Worm (Caenorhabditis elegans): ENCODE results near the gene ifas-2.

Gene ifas-2

ce11 chrV:16888788-16889325 lies at the start of gene ifas-2, which contains the start of gene fbxa-44:
TSS of gene ifas-2 (minus strand) at chrV:16888888.
TSS of gene fbxa-44 (plus strand) at chrV:16889275.
- TF ChIP-seq nhr-28 (tag; optimal IDR thresholded peaks at IDR 0.05) (no peak), lsy-2 (tag; optimal IDR thresholded peaks at IDR 0.05) (no peak), ceh-82 (tag; optimal IDR thresholded peaks at IDR 0.05) (no peak), snpc-4 (tag; optimal IDR thresholded peaks at IDR 0.05) (no peak), fkh-8 (tag; optimal IDR thresholded peaks at IDR 0.05) (no peak), nhr-84 (tag; optimal IDR thresholded peaks at IDR 0.05) (no peak), grh-1 (GFP tag; IDR thresholded peaks at IDR 0.05) (no peak), nhr-47 (tag; optimal IDR thresholded peaks at IDR 0.05) (no peak), hlh-4 (tag; optimal IDR thresholded peaks at IDR 0.05) (no peak), pqm-1 (tag; optimal IDR thresholded peaks at IDR 0.05) (no peak), aly-2 (tag; optimal IDR thresholded peaks at IDR 0.05) (no peak), unc-62 (GFP tag; optimal IDR thresholded peaks at IDR 0.05) (no peak)

DNA sequence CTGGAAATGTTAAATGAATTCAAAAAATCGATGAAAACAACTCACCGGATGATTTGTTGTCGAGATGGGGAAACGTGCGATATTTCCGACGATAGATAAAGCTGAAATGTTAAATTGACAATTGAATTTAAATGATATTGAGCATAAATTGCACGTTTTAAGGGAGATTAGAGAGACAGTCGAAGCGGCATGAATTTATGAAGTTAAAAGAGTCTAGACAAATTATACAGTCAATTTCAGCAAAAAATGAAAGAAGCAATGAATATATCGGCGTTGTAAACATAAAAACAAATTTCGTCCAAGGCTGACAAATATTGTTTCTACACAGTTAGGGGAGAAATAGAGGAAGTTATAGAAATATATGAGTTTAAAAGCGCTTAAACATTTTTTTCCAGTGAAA lies 38.7 kb upstream of the ifas-2 start, which contains the start of gene Y102A5C.36:
Gene Y102A5C.36 (minus strand): TSS at position 101 of the 400 bp plus-strand sequence.
- TF ChIP-seq tlp-1 (tag; optimal IDR thresholded peaks at IDR 0.05) (no peak), nhr-71 (tag; optimal IDR thresholded peaks at IDR 0.05) (no peak)

DNA sequence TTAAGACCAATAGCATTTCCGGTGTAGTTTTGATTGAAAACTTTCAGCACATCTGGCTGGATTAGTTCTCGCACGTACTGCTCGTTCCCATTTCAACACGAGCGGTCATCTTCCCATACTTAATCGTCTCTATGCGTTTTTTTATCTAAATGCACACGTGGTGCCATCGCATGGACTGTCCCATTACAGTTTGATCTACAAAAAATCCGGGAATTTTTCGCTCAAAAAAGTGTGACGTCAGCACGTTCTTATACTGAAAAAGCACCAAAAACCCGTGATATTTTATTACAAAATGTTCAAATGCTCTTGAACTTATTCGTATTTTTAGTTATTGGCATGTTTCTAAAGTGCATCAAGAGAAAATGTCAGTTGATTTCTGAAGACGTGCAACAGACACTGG lies 33.3 kb upstream of the ifas-2 start, which contains the start of gene Y102A5C.4:
Gene Y102A5C.4 (plus strand): TSS at position 301 of the 400 bp plus-strand sequence.
- TF ChIP-seq lin-13 (GFP tag; optimal IDR thresholded peaks at IDR 0.05) (no peak), elt-3 (tag; optimal IDR thresholded peaks at IDR 0.05) (no peak), unc-98 (GFP tag; IDR thresholded peaks at IDR 0.05) (no peak), efl-3 (GFP tag; optimal IDR thresholded peaks at IDR 0.05) (no peak), hlh-17 (GFP tag; optimal IDR thresholded peaks at IDR 0.05; ENCODE audit: borderline replicate concordance) (no peak), mab-9 (GFP tag; IDR thresholded peaks at IDR 0.05) (no peak), efl-1 (optimal IDR thresholded peaks at IDR 0.05) (no peak), efl-1 (GFP tag; optimal IDR thresholded peaks at IDR 0.05 in 1 of 2) (no peak)

DNA sequence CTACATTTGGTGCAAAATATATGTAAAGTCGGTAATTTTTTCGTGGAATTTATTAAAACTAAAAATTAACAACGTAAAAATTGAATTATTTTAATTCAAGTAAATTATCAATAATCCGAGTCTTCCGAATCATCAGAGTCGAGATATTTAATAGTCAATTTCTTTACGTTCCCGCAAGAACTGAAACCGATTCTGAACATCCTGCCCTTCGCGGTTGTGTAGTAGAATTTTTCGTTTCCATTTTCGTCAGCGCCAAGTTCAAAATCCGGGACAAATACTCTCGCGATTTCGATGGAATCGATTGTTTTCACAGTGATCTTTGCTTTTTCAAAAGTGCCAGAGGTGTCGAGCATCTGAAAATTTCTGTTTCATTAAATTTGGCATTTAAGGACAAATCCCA lies 31.0 kb upstream of the ifas-2 start:
- TF ChIP-seq pax-3 (tag; optimal IDR thresholded peaks at IDR 0.05) (no peak), efl-1 (optimal IDR thresholded peaks at IDR 0.05) (no peak), efl-1 (GFP tag; optimal IDR thresholded peaks at IDR 0.05 in 1 of 2) (peak in 1 of 2 experiments; percentile 44)

DNA sequence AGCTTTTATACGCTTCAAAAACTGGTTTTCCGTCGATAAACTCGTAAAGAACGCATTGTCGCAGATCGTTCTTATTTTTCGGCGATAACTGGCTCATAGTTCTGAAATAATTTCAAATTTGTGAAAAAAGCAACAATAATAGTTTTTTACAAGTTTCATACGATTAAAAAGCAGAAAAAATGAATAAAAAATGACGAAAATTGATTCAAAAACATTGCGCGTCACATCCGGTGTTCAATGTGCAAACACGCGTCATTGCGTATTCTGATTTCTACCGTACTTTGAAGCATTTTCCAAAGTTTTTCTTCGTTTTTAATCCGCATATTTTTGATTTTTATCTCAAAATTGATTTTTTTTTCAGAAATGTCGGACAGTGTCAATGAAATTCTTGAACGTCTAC lies 29.7 kb upstream of the ifas-2 start, which contains the start of the genes fbxa-206 and Y102A5C.2:
Gene fbxa-206 (minus strand): TSS at position 101 of the 400 bp plus-strand sequence.
Gene Y102A5C.2 (plus strand): TSS at position 354 of the 400 bp plus-strand sequence.
- TF ChIP-seq ceh-90 (tag; optimal IDR thresholded peaks at IDR 0.05) = no peak

DNA sequence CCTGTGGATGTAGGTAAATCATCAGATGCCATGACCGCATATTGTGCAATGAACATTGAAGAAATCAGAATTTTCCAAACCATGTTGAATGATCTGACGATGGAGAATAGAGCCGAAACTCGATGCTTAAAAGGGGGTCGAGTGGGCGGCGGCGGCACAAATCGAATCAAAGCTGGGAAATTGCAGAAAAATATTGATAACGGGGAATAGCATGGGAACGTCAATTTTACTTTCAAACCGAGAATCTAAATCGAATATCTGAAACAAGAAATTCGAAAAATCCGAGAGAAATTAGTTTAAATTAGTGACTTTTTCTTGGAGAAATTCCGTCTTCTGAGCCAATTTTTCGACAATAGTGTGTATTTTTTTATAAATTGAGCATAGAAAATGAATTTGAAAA lies 27.4 kb upstream of the ifas-2 start, which contains the start of gene F09C6.10:
Gene F09C6.10 (minus strand): TSS at position 101 of the 400 bp plus-strand sequence.
- no peak for TF ChIP-seq elt-2 (tag; optimal IDR thresholded peaks at IDR 0.05)
- no peak for TF ChIP-seq fkh-10 (GFP tag; optimal IDR thresholded peaks at IDR 0.05)
- no peak for TF ChIP-seq zag-1 (tag; optimal IDR thresholded peaks at IDR 0.05)
- TF ChIP-seq mab-9 (GFP tag; IDR thresholded peaks at IDR 0.05) = no peak
- TF ChIP-seq ceh-63 (GFP tag; optimal IDR thresholded peaks at IDR 0.05) = no peak
- TF ChIP-seq mdl-1 (tag; optimal IDR thresholded peaks at IDR 0.05) = no peak
- no peak for TF ChIP-seq ztf-4 (tag; optimal IDR thresholded peaks at IDR 0.05)
- TF ChIP-seq C34B4.2 (tag; optimal IDR thresholded peaks at IDR 0.05) = no peak
- no peak for TF ChIP-seq pax-3 (tag; optimal IDR thresholded peaks at IDR 0.05)
- no peak for TF ChIP-seq nhr-47 (tag; optimal IDR thresholded peaks at IDR 0.05)
- TF ChIP-seq xbp-1 (tag; optimal IDR thresholded peaks at IDR 0.05) = no peak
- TF ChIP-seq F16B12.6 (tag; optimal IDR thresholded peaks at IDR 0.05) = no peak
- TF ChIP-seq nhr-19 (GFP tag; conservative IDR thresholded peaks at IDR 0.05) = no peak
- TF ChIP-seq skn-1 (tag; optimal IDR thresholded peaks at IDR 0.05) = no peak
- no peak for TF ChIP-seq swsn-7 (tag; optimal IDR thresholded peaks at IDR 0.05)
- no peak for TF ChIP-seq elt-3 (tag; optimal IDR thresholded peaks at IDR 0.05)

All from whole organism, L1 larva.